Fruit fly (Drosophila melanogaster) whole organism, adult: Measurements from ENCODE around the gene CG31960.

Source experiments
- CG5204 ChIP-seq: fragments of 200-800 bp; sonication (Bioruptor generic); optimal IDR thresholded peaks from 2 replicates; lab custom pipeline; 2016; ENCODE audit warnings: missing biosample characterization, missing genetic modification characterization
- cic ChIP-seq: fragments of 200-800 bp; sonication (Bioruptor generic); optimal IDR thresholded peaks from 2 replicates; lab custom pipeline; 2017; ENCODE audit warnings: missing biosample characterization, mild to moderate bottlenecking, missing genetic modification characterization, moderate library complexity
- pad ChIP-seq: fragments of 200-800 bp; sonication (Bioruptor generic); optimal IDR thresholded peaks from 3 replicates; lab custom pipeline; 2017; ENCODE audit warnings: missing biosample characterization, missing genetic modification characterization, mild to moderate bottlenecking, moderate library complexity, missing genetic modification reagents
- toe ChIP-seq: fragments of 200-800 bp; sonication (Bioruptor generic); optimal IDR thresholded peaks from 2 replicates; lab custom pipeline; 2016; ENCODE audit warnings: missing biosample characterization, missing genetic modification characterization

DNA sequence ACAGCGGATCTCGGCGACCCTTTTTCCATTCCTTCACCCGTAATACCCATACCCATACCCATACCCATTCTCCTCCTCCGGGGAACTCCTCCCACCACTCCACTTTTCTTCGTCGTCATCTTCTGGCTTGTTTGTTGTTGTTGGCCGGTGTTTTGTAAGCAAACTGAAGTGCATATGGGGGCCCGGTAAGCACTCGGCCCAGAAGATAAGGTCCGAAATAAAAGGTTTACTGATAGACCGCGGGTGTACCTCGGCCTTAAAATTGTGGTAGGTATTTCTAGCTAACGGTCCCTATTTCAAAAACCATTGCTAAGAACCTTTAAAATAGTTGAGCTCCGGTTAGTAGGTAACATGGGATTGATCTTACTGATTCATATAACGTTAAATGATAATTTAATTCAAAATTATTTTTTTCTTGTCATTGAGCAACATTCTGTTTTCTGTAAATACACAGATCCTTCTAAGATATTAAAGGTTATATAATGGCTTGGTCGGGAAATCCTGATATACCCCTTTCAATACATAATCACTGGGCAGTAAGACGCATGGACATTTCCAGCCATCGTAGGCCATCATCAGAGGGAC is 8.9 kb upstream of the CG31960 start:
- TF ChIP-seq cic (GFP tag; lab: Kevin White, UChicago) (no peak), CG5204 (GFP tag; lab: Kevin White, UChicago) (no peak), toe (GFP tag; lab: Kevin White, UChicago) (no peak), pad (GFP tag; lab: Kevin White, UChicago) (no peak)
